Worm (Caenorhabditis elegans): ENCODE results near the gene lon-3.

- TF ChIP-seq unc-30 (tag; optimal IDR thresholded peaks at IDR 0.05) (no peak), pax-3 (tag; optimal IDR thresholded peaks at IDR 0.05) (no peak), ceh-88 (GFP tag; IDR thresholded peaks at IDR 0.05) (no peak), nhr-19 (GFP tag; conservative IDR thresholded peaks at IDR 0.05) (no peak), elt-3 (tag; optimal IDR thresholded peaks at IDR 0.05) (no peak), hlh-4 (tag; optimal IDR thresholded peaks at IDR 0.05) (no peak), isw-1 (GFP tag; IDR thresholded peaks at IDR 0.05) (no peak), mep-1 (tag; optimal IDR thresholded peaks at IDR 0.05) (no peak), snpc-4 (tag; optimal IDR thresholded peaks at IDR 0.05) (no peak)
Observed at ce11 chrV:12197748-12198147, 697 bp downstream of the lon-3 start.

Measured in whole organism, L1 larva.